Worm (Caenorhabditis elegans) whole organism, L4 larva: ENCODE measurements around the gene nsy-7.
"Not testable (repeated sequence)": the region's sequence is repeated elsewhere in the genome, so short reads cannot be mapped to it uniquely, and the experiment has no call there.

Experiments used
- F10B5.3 ChIP-seq: sonication (generic microtip); optimal IDR thresholded peaks from 2 replicates; lab custom pipeline; 2016; ENCODE audit warnings: mild to moderate bottlenecking, missing genetic modification characterization, missing compliant biosample characterization
- F26F4.8 ChIP-seq: fragments of 200-800 bp; sonication (Bioruptor generic); conservative IDR thresholded peaks from 2 replicates; pipeline ENCODE4 v1.3.6; 2022; ENCODE audit warnings: missing genetic modification characterization, missing compliant biosample characterization
- T20F7.1 ChIP-seq: fragments of 200-800 bp; sonication (Bioruptor generic); optimal IDR thresholded peaks from 2 replicates; lab custom pipeline; 2018; ENCODE audit warnings: mild to moderate bottlenecking, missing genetic modification characterization, missing compliant biosample characterization
- Y105C5A.15 ChIP-seq: fragments of 200-800 bp; sonication (Bioruptor generic); IDR thresholded peaks from 2 replicates; pipeline ENCODE4 v1.3.6; 2022; ENCODE audit warnings: missing genetic modification characterization, missing compliant biosample characterization
- Y48G9A.11 ChIP-seq: fragments of 200-800 bp; sonication (Bioruptor generic); IDR thresholded peaks from 2 replicates; pipeline ENCODE4 v1.3.6; 2022; ENCODE audit warnings: missing genetic modification reagents, missing genetic modification characterization, missing compliant biosample characterization
- Y5F2A.4 ChIP-seq: fragments of 200-800 bp; sonication (Bioruptor generic); optimal IDR thresholded peaks from 2 replicates; lab custom pipeline; 2018; ENCODE audit warnings: mild to moderate bottlenecking, missing genetic modification characterization, missing compliant biosample characterization
- aha-1 ChIP-seq: fragments of 150-350 bp; peaks from one replicate; lab custom pipeline; 2014; ENCODE audit warnings: missing biosample characterization, missing genetic modification characterization
- ceh-82 ChIP-seq: sonication (generic microtip); optimal IDR thresholded peaks from 2 replicates; lab custom pipeline; 2017; ENCODE audit warnings: missing biosample characterization, missing genetic modification characterization
- ctbp-1 ChIP-seq: fragments of 200-800 bp; sonication (Bioruptor generic); IDR thresholded peaks from 2 replicates; pipeline ENCODE4 v1.3.6; 2022; ENCODE audit warnings: missing genetic modification reagents, missing genetic modification characterization, missing compliant biosample characterization
- dmd-8 ChIP-seq: fragments of 200-800 bp; sonication (Bioruptor generic); IDR thresholded peaks from 2 replicates; pipeline ENCODE4 v1.3.6; 2022; ENCODE audit warnings: missing genetic modification characterization, missing compliant biosample characterization
- dmd-9 ChIP-seq: fragments of 200-800 bp; sonication (Bioruptor generic); IDR thresholded peaks from 2 replicates; pipeline ENCODE4 v1.3.6; 2022; ENCODE audit warnings: missing genetic modification reagents, missing genetic modification characterization, missing compliant biosample characterization
- dpl-1 ChIP-seq: fragments of 150-350 bp; optimal IDR thresholded peaks from 2 replicates; lab custom pipeline; 2014; ENCODE audit warnings: missing biosample characterization, missing genetic modification reagents, missing genetic modification characterization
- egl-43 ChIP-seq: fragments of 200-800 bp; sonication (Bioruptor generic); IDR thresholded peaks from 2 replicates; pipeline ENCODE4 v1.3.6; 2022; ENCODE audit warnings: missing genetic modification reagents, missing genetic modification characterization, missing compliant biosample characterization
- hlh-30 ChIP-seq: sonication (generic microtip); optimal IDR thresholded peaks from 2 replicates; lab custom pipeline; 2017; ENCODE audit warnings: antibody characterized with exemption, mild to moderate bottlenecking, missing genetic modification characterization, missing compliant biosample characterization; ENCODE audit not compliant: insufficient read depth
- hmg-1.1 ChIP-seq: fragments of 200-800 bp; sonication (Bioruptor generic); IDR thresholded peaks from 2 replicates; pipeline ENCODE4 v1.3.6; 2022; ENCODE audit warnings: missing genetic modification reagents, missing genetic modification characterization, missing compliant biosample characterization
- lim-7 ChIP-seq: fragments of 200-800 bp; sonication (Bioruptor generic); IDR thresholded peaks from 2 replicates; pipeline ENCODE4 v1.3.6; 2022; ENCODE audit warnings: missing genetic modification characterization, missing compliant biosample characterization
- lin-38 ChIP-seq: fragments of 200-800 bp; sonication (Bioruptor generic); IDR thresholded peaks from 2 replicates; pipeline ENCODE4 v1.3.6; 2022; ENCODE audit warnings: missing genetic modification reagents, missing genetic modification characterization, missing compliant biosample characterization
- lir-3 ChIP-seq: sonication (generic microtip); optimal IDR thresholded peaks from 2 replicates; lab custom pipeline; 2016; ENCODE audit warnings: mild to moderate bottlenecking, missing genetic modification characterization, missing compliant biosample characterization
- lsy-2 ChIP-seq, 2 experiments: fragments of 150-350 bp in 1 of 2; sonication (generic microtip) in 1 of 2; optimal IDR thresholded peaks; 2 replicates each; lab custom pipeline; 2014 to 2017; ENCODE audit warnings: missing biosample characterization in 2 of 2, missing genetic modification characterization in 2 of 2
- mdl-1 ChIP-seq, 2 experiments: fragments of 150-350 bp in 1 of 2; sonication (generic microtip) in 1 of 2; optimal IDR thresholded peaks; 2 replicates each; lab custom pipeline; 2014 to 2017; ENCODE audit warnings: missing biosample characterization in 2 of 2, missing genetic modification characterization in 2 of 2
- mdt-29 ChIP-seq: fragments of 200-800 bp; sonication (Bioruptor generic); IDR thresholded peaks from 2 replicates; pipeline ENCODE4 v1.3.6; 2022; ENCODE audit warnings: missing genetic modification reagents, missing genetic modification characterization, missing compliant biosample characterization
- mep-1 ChIP-seq: fragments of 150-350 bp; sonication (generic microtip); optimal IDR thresholded peaks from 3 replicates; lab custom pipeline; 2014; ENCODE audit warnings: missing biosample characterization, missing genetic modification characterization
- mes-2 ChIP-seq: sonication (generic microtip); optimal IDR thresholded peaks from 2 replicates; lab custom pipeline; 2016; ENCODE audit warnings: missing genotype, mild to moderate bottlenecking, missing genetic modification characterization, missing compliant biosample characterization; ENCODE audit not compliant: poor library complexity, severe bottlenecking
- mxl-2 ChIP-seq: fragments of 200-800 bp; sonication (Bioruptor generic); conservative IDR thresholded peaks from 2 replicates; pipeline ENCODE4 v1.3.6; 2022; ENCODE audit warnings: missing genetic modification reagents, missing genetic modification characterization, missing compliant biosample characterization
- nhr-10 ChIP-seq: fragments of 150-350 bp; optimal IDR thresholded peaks from 2 replicates; lab custom pipeline; 2014; ENCODE audit warnings: missing biosample characterization, missing genetic modification characterization
- nhr-111 ChIP-seq: fragments of 200-800 bp; sonication (Bioruptor generic); optimal IDR thresholded peaks from 2 replicates; lab custom pipeline; 2018; ENCODE audit warnings: mild to moderate bottlenecking, missing genetic modification characterization, missing compliant biosample characterization
- nhr-25 ChIP-seq: sonication (generic microtip); optimal IDR thresholded peaks from 2 replicates; lab custom pipeline; 2017; ENCODE audit warnings: missing genetic modification characterization, mild to moderate bottlenecking, missing compliant biosample characterization, antibody characterized with exemption, moderate library complexity, borderline replicate concordance; ENCODE audit not compliant: insufficient read depth
- nhr-42 ChIP-seq: fragments of 200-800 bp; sonication (Bioruptor generic); IDR thresholded peaks from 2 replicates; pipeline ENCODE4 v1.3.6; 2022; ENCODE audit warnings: missing genetic modification characterization, missing compliant biosample characterization
- nhr-48 ChIP-seq: sonication (generic microtip); optimal IDR thresholded peaks from 2 replicates; lab custom pipeline; 2016; ENCODE audit warnings: mild to moderate bottlenecking, missing genetic modification characterization, missing compliant biosample characterization
- nhr-77 ChIP-seq: fragments of 150-350 bp; optimal IDR thresholded peaks from 2 replicates; lab custom pipeline; 2014; ENCODE audit warnings: missing biosample characterization, missing genetic modification characterization
- sdz-12 ChIP-seq: fragments of 200-800 bp; sonication (Bioruptor generic); optimal IDR thresholded peaks from 2 replicates; lab custom pipeline; 2018; ENCODE audit warnings: mild to moderate bottlenecking, missing genetic modification characterization, missing compliant biosample characterization
- snpc-1.2 ChIP-seq: fragments of 200-800 bp; sonication (Bioruptor generic); IDR thresholded peaks from 2 replicates; pipeline ENCODE4 v1.3.6; 2022; ENCODE audit warnings: missing genetic modification reagents, missing genetic modification characterization, missing compliant biosample characterization
- spr-1 ChIP-seq: sonication (generic microtip); optimal IDR thresholded peaks from 2 replicates; lab custom pipeline; 2016; ENCODE audit warnings: mild to moderate bottlenecking, missing genetic modification characterization, missing compliant biosample characterization
- unc-62 ChIP-seq, 3 experiments: fragments of 150-350 bp in 1 of 3; sonication (generic microtip); optimal IDR thresholded peaks in 2 of 3; peaks in 1 of 3; 1 replicate in 1 of 3; 2 replicates in 2 of 3; lab custom pipeline; 2014 to 2017; ENCODE audit warnings: missing biosample characterization in 3 of 3, missing genetic modification characterization in 3 of 3, missing genetic modification reagents in 3 of 3, missing genotype in 1 of 3
- vab-7 ChIP-seq: fragments of 200-800 bp; sonication (Bioruptor generic); IDR thresholded peaks from 2 replicates; pipeline ENCODE4 v1.3.6; 2022; ENCODE audit warnings: missing genetic modification reagents, missing genetic modification characterization, missing compliant biosample characterization

The nsy-7 gene

ce11 chrIV:8123541-8123940 is 37.1 kb upstream of the nsy-7 start:
- TF ChIP-seq Y105C5A.15 (GFP tag; lab: Robert Waterston, UW) (0 out of 2 replicates have a peak, but pooled peaks have one; percentile 23), F26F4.8 (0 out of 2 replicates have a peak, but pooled peaks have one; percentile 33), lim-7 (GFP tag; lab: Robert Waterston, UW) (peak; percentile 76), egl-43 (GFP tag; lab: Robert Waterston, UW) (peak; percentile 59; the same call in 1 of the 2 replicates), snpc-1.2 (GFP tag; lab: Robert Waterston, UW) (peak; percentile 63), vab-7 (GFP tag; lab: Robert Waterston, UW) (peak; percentile 47; the same call in 1 of the 2 replicates), dmd-8 (0 out of 2 replicates have a peak, but pooled peaks have one; percentile 16)

- not testable (repeated sequence) for TF ChIP-seq dmd-8; mdl-1 (tag; optimal IDR thresholded peaks at IDR 0.05; lab: Kevin White, UChicago); dmd-9 (GFP tag; lab: Robert Waterston, UW)
Observed at ce11 chrIV:8122349-8122748, 35.9 kb upstream of the nsy-7 start, which contains the start of gene erp-44.3. erp-44.3 (plus strand) TSS chrIV:8122649.

- TF ChIP-seq ctbp-1: no peak
- TF ChIP-seq ceh-82 (tag; lab: Kevin White, UChicago): no peak
- no peak for TF ChIP-seq nhr-10
- TF ChIP-seq nhr-25 (tag; lab: Kevin White, UChicago): no peak
- TF ChIP-seq nhr-111: no peak
- no peak for TF ChIP-seq hlh-30 (tag; lab: Kevin White, UChicago)
- no peak for TF ChIP-seq mdt-29 (GFP tag; lab: Robert Waterston, UW)
- no peak for TF ChIP-seq nhr-42 (GFP tag; lab: Robert Waterston, UW)
- no peak for TF ChIP-seq Y48G9A.11 (GFP tag; lab: Robert Waterston, UW)
- no peak for TF ChIP-seq mxl-2 (GFP tag; lab: Robert Waterston, UW)
- TF ChIP-seq sdz-12 (GFP tag; lab: Kevin White, UChicago): no peak
- no peak for TF ChIP-seq Y5F2A.4 (GFP tag; lab: Kevin White, UChicago)
- no peak for TF ChIP-seq F10B5.3 (tag; lab: Kevin White, UChicago)
- no peak for TF ChIP-seq lin-38 (GFP tag; lab: Robert Waterston, UW)
- no peak for TF ChIP-seq snpc-1.2 (GFP tag; lab: Robert Waterston, UW)
- TF ChIP-seq spr-1: no peak
Observed at ce11 chrIV:8118790-8119189, 32.3 kb upstream of the nsy-7 start, which contains the start of gene F42G8.8. F42G8.8 (plus strand) TSS chrIV:8119090.

- TF ChIP-seq nhr-48 (tag; lab: Kevin White, UChicago) (no peak), aha-1 (tag; lab: Kevin White, UChicago) (peak; percentile 79)
- TF ChIP-seq, all 104 proteins: peak for 1
Observed at ce11 chrIV:8115462-8115861, 29.0 kb upstream of the nsy-7 start, which contains the start of gene irld-8. irld-8 (plus strand) TSS chrIV:8115762.

ce11 chrIV:8114535-8114934 is 28.1 kb upstream of the nsy-7 start:
- no peak for TF ChIP-seq ceh-82 (tag; lab: Kevin White, UChicago)
- TF ChIP-seq unc-62 (GFP tag; optimal IDR thresholded peaks at IDR 0.05 in 1 of 2; lab: Kevin White, UChicago): peak in 1 of 2 experiments; percentile 94
- TF ChIP-seq unc-62 (tag; optimal IDR thresholded peaks at IDR 0.05; lab: Kevin White, UChicago): no peak

- TF ChIP-seq hlh-30 (tag; lab: Kevin White, UChicago) (peak; percentile 64), dpl-1 (GFP tag; lab: Kevin White, UChicago) (peak; percentile 52), lsy-2 (tag; optimal IDR thresholded peaks at IDR 0.05; lab: Kevin White, UChicago) (peak in 1 of 2 experiments; percentile 37), mes-2 (tag; lab: Kevin White, UChicago) (peak; percentile 24), lir-3 (no peak), hmg-1.1 (GFP tag; lab: Robert Waterston, UW) (0 out of 2 replicates have a peak, but pooled peaks have one; percentile 3), mdl-1 (tag; optimal IDR thresholded peaks at IDR 0.05; lab: Kevin White, UChicago) (peak in 1 of 2 experiments; percentile 57), mep-1 (tag; lab: Kevin White, UChicago) (no peak), nhr-77 (tag; lab: Kevin White, UChicago) (no peak), T20F7.1 (GFP tag; lab: Kevin White, UChicago) (peak; percentile 40)
- TF ChIP-seq, all 104 proteins: peak for 7
Observed at ce11 chrIV:8113161-8113560, 26.7 kb upstream of the nsy-7 start, which contains the start of gene Y42H9AR.1. Y42H9AR.1 (plus strand) TSS chrIV:8113393.
